Worm (Caenorhabditis elegans) whole organism, late embryonic: ENCODE data around the gene sre-16.

Source experiments
- C08G9.2 ChIP-seq: sonication (generic microtip); optimal IDR thresholded peaks from 2 replicates; lab custom pipeline; 2016; ENCODE audit warnings: mild to moderate bottlenecking, missing genetic modification characterization, moderate library complexity, missing compliant biosample characterization
- K02D7.2 ChIP-seq: sonication (generic microtip); optimal IDR thresholded peaks from 2 replicates; lab custom pipeline; 2017; ENCODE audit warnings: mild to moderate bottlenecking, missing genetic modification characterization, missing compliant biosample characterization
- ceh-34 ChIP-seq: sonication (generic microtip); optimal IDR thresholded peaks from 2 replicates; lab custom pipeline; 2016; ENCODE audit warnings: mild to moderate bottlenecking, missing genetic modification characterization, missing compliant biosample characterization
- che-1 ChIP-seq: sonication (generic microtip); optimal IDR thresholded peaks from 2 replicates; lab custom pipeline; 2016; ENCODE audit warnings: mild to moderate bottlenecking, missing genetic modification characterization, missing compliant biosample characterization
- eyg-1 ChIP-seq: sonication (generic microtip); optimal IDR thresholded peaks from 2 replicates; lab custom pipeline; 2016; ENCODE audit warnings: missing genotype, missing genetic modification characterization, missing compliant biosample characterization
- hlh-30 ChIP-seq: sonication (generic microtip); optimal IDR thresholded peaks from 2 replicates; lab custom pipeline; 2017; ENCODE audit warnings: antibody characterized with exemption, missing genetic modification characterization, missing compliant biosample characterization; ENCODE audit not compliant: insufficient read depth
- nfya-1 ChIP-seq: sonication (generic microtip); optimal IDR thresholded peaks from 2 replicates; lab custom pipeline; 2017; ENCODE audit warnings: missing genetic modification characterization, mild to moderate bottlenecking, missing compliant biosample characterization, antibody characterized with exemption, moderate library complexity
- sox-4 ChIP-seq: sonication (generic microtip); optimal IDR thresholded peaks from 2 replicates; lab custom pipeline; 2017; ENCODE audit warnings: mild to moderate bottlenecking, missing genetic modification characterization, inconsistent platforms, missing compliant biosample characterization
- unc-42 ChIP-seq: sonication (generic microtip); optimal IDR thresholded peaks from 2 replicates; lab custom pipeline; 2016; ENCODE audit warnings: missing genotype, missing genetic modification characterization, missing compliant biosample characterization
- unc-55 ChIP-seq: sonication (generic microtip); optimal IDR thresholded peaks from 2 replicates; lab custom pipeline; 2017; ENCODE audit warnings: missing biosample characterization, missing genetic modification reagents, missing genetic modification characterization

Gene sre-16

ce11 chrIV:12193338-12193737 is 42.6 kb downstream of the sre-16 start:
- TF ChIP-seq nfya-1 = no peak
- TF ChIP-seq C08G9.2 = no peak
- TF ChIP-seq hlh-30 (tag; lab: Kevin White, UChicago) = no peak
- no peak for TF ChIP-seq sox-4 (tag; lab: Kevin White, UChicago)
- no peak for TF ChIP-seq ceh-34 (tag; lab: Kevin White, UChicago)
- TF ChIP-seq K02D7.2 (tag; lab: Kevin White, UChicago) = no peak
- TF ChIP-seq che-1 = no peak

ce11 chrIV:12192104-12192763 is 43.7 kb downstream of the sre-16 start:
- TF ChIP-seq unc-42 (tag; lab: Kevin White, UChicago) = peak; percentile 7
- peak; percentile 85 for TF ChIP-seq unc-55 (GFP tag; lab: Kevin White, UChicago)
- TF ChIP-seq eyg-1 (tag; lab: Kevin White, UChicago) = no peak
